Worm (Caenorhabditis elegans) whole organism, L1 larva: ENCODE data around the gene srh-59.

Experiments
- C34B4.2 ChIP-seq: sonication (generic microtip); optimal IDR thresholded peaks from 2 replicates; lab custom pipeline; 2017; ENCODE audit warnings: mild to moderate bottlenecking, missing genetic modification characterization, missing compliant biosample characterization
- aha-1 ChIP-seq: fragments of 150-350 bp; optimal IDR thresholded peaks from 2 replicates; lab custom pipeline; 2014; ENCODE audit warnings: missing biosample characterization, missing genetic modification characterization
- aly-2 ChIP-seq: fragments of 150-350 bp; optimal IDR thresholded peaks from 2 replicates; lab custom pipeline; 2014; ENCODE audit warnings: missing biosample characterization, missing genetic modification characterization
- dpl-1 ChIP-seq, 3 experiments: fragments of 150-350 bp in 2 of 3; sonication (generic microtip) in 1 of 3; optimal IDR thresholded peaks; 2 replicates each; lab custom pipeline; 2014 to 2017; ENCODE audit warnings: missing biosample characterization in 3 of 3, missing genetic modification characterization in 3 of 3, missing genetic modification reagents in 3 of 3
- lin-35 ChIP-seq, 2 experiments: fragments of 150-350 bp; optimal IDR thresholded peaks; 2 replicates each; lab custom pipeline; 2014; ENCODE audit warnings: missing biosample characterization in 2 of 2, missing genetic modification characterization in 2 of 2, missing genetic modification reagents in 2 of 2
- mef-2 ChIP-seq: fragments of 150-350 bp; optimal IDR thresholded peaks from 2 replicates; lab custom pipeline; 2014; ENCODE audit warnings: missing biosample characterization, missing genetic modification characterization
- nhr-11 ChIP-seq: fragments of 150-350 bp; optimal IDR thresholded peaks from 2 replicates; lab custom pipeline; 2014; ENCODE audit warnings: missing biosample characterization, missing genetic modification characterization
- nhr-12 ChIP-seq: sonication (generic microtip); optimal IDR thresholded peaks from 2 replicates; lab custom pipeline; 2017; ENCODE audit warnings: missing biosample characterization, missing genetic modification characterization
- snpc-4 ChIP-seq: fragments of 150-350 bp; optimal IDR thresholded peaks from 2 replicates; lab custom pipeline; 2014; ENCODE audit warnings: missing biosample characterization, missing genetic modification characterization
- sox-4 ChIP-seq: sonication (generic microtip); optimal IDR thresholded peaks from 2 replicates; lab custom pipeline; 2016; ENCODE audit warnings: missing genetic modification characterization, missing compliant biosample characterization
- unc-62 ChIP-seq: fragments of 150-350 bp; optimal IDR thresholded peaks from 2 replicates; lab custom pipeline; 2014; ENCODE audit warnings: missing biosample characterization, missing genetic modification reagents, missing genetic modification characterization
- ztf-4 ChIP-seq: fragments of 150-350 bp; optimal IDR thresholded peaks from 2 replicates; lab custom pipeline; 2014; ENCODE audit warnings: missing biosample characterization, missing genetic modification characterization

DNA sequence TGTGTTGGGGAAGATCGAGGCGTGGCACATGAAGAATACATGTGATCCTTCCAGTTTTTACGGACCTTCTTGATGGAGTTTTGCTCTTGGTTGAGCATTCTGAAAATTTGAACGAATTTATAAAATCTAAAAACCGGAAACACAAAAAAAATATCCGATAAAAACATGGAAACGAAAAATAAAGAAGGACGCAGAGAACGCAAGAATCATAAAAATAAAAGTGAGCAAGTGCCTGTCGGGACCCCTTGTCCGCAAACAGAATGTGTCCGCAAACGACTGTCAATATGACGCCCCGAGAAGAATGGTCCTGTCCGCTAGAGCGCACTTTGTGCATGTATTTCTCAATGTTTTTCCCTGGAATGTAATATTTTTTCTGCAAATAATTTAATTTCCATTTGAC, 27.9 kb downstream of the srh-59 start, which contains the start of gene Y49F6A.5:
- TF ChIP-seq nhr-11 (no peak), aha-1 (no peak), mef-2 (tag; lab: Kevin White, UChicago) (no peak), ztf-4 (tag; lab: Kevin White, UChicago) (no peak), dpl-1 (GFP tag; optimal IDR thresholded peaks at IDR 0.05; lab: Kevin White, UChicago) (no peak), snpc-4 (tag; lab: Kevin White, UChicago) (no peak), nhr-12 (tag; lab: Kevin White, UChicago) (no peak), aly-2 (tag; lab: Kevin White, UChicago) (no peak), lin-35 (GFP tag; optimal IDR thresholded peaks at IDR 0.05; lab: Kevin White, UChicago) (no peak), C34B4.2 (no peak), sox-4 (no peak), unc-62 (GFP tag; lab: Kevin White, UChicago) (no peak)
